Worm (Caenorhabditis elegans) whole organism, early embryonic: Measurements from ENCODE around the gene F19G12.8.

Source experiments
- B0310.2 ChIP-seq: sonication (generic microtip); optimal IDR thresholded peaks from 2 replicates; lab custom pipeline; 2016; ENCODE audit warnings: mild to moderate bottlenecking, missing genetic modification characterization, missing compliant biosample characterization
- F13C5.2 ChIP-seq: sonication (generic microtip); optimal IDR thresholded peaks from 2 replicates; lab custom pipeline; 2017; ENCODE audit warnings: mild to moderate bottlenecking, missing genetic modification characterization, inconsistent platforms, missing compliant biosample characterization
- aly-1 ChIP-seq: sonication (generic microtip); optimal IDR thresholded peaks from 2 replicates; lab custom pipeline; 2016; ENCODE audit warnings: missing genetic modification characterization, missing compliant biosample characterization
- ama-1 ChIP-seq: fragments of 150-350 bp; optimal IDR thresholded peaks from 2 replicates; lab custom pipeline; 2014
- ceh-13 ChIP-seq: fragments of 200-800 bp; sonication (Bioruptor generic); optimal IDR thresholded peaks from 2 replicates; lab custom pipeline; 2018; ENCODE audit warnings: mild to moderate bottlenecking, missing genetic modification characterization, missing compliant biosample characterization
- ceh-36 ChIP-seq: sonication (generic microtip); optimal IDR thresholded peaks from 2 replicates; lab custom pipeline; 2016; ENCODE audit warnings: missing genetic modification characterization, inconsistent platforms, missing compliant biosample characterization
- ets-7 ChIP-seq: sonication (generic microtip); optimal IDR thresholded peaks from 2 replicates; lab custom pipeline; 2016; ENCODE audit warnings: missing genotype, missing genetic modification characterization, missing compliant biosample characterization
- flt-1 ChIP-seq: fragments of 200-800 bp; sonication (Bioruptor generic); IDR thresholded peaks from 2 replicates; pipeline ENCODE4 v1.3.6; 2022; ENCODE audit warnings: missing genetic modification characterization, missing compliant biosample characterization
- hmbx-1 ChIP-seq: sonication (generic microtip); optimal IDR thresholded peaks from 2 replicates; lab custom pipeline; 2016; ENCODE audit warnings: mild to moderate bottlenecking, missing genetic modification characterization, missing compliant biosample characterization
- hmg-4 ChIP-seq: fragments of 200-800 bp; sonication (Bioruptor generic); optimal IDR thresholded peaks from 2 replicates; lab custom pipeline; 2018; ENCODE audit warnings: mild to moderate bottlenecking, missing genetic modification characterization, missing compliant biosample characterization
- hnd-1 ChIP-seq: sonication (generic microtip); optimal IDR thresholded peaks from 2 replicates; lab custom pipeline; 2016; ENCODE audit warnings: missing genetic modification characterization, missing compliant biosample characterization
- pes-1 ChIP-seq: fragments of 200-800 bp; sonication (Bioruptor generic); IDR thresholded peaks from 2 replicates; pipeline ENCODE4 v1.3.6; 2022; ENCODE audit warnings: missing genetic modification reagents, missing genetic modification characterization, missing compliant biosample characterization
- scrt-1 ChIP-seq: fragments of 200-800 bp; sonication (Bioruptor generic); IDR thresholded peaks from 2 replicates; pipeline ENCODE4 v1.3.6; 2022; ENCODE audit warnings: missing genetic modification characterization, missing compliant biosample characterization
- sea-1 ChIP-seq: fragments of 200-800 bp; sonication (Bioruptor generic); conservative IDR thresholded peaks from 2 replicates; pipeline ENCODE4 v1.3.6; 2022; ENCODE audit warnings: missing genetic modification characterization, missing compliant biosample characterization
- tbx-11 ChIP-seq: fragments of 200-800 bp; sonication (Bioruptor generic); IDR thresholded peaks from 2 replicates; pipeline ENCODE4 v1.3.6; 2022; ENCODE audit warnings: missing genetic modification characterization, missing compliant biosample characterization
- tbx-37 ChIP-seq: fragments of 200-800 bp; sonication (Bioruptor generic); conservative IDR thresholded peaks from 2 replicates; pipeline ENCODE4 v1.3.6; 2022; ENCODE audit warnings: missing genetic modification reagents, missing genetic modification characterization, missing compliant biosample characterization
- tra-4 ChIP-seq: sonication (generic microtip); optimal IDR thresholded peaks from 2 replicates; lab custom pipeline; 2017; ENCODE audit warnings: missing genetic modification characterization, missing compliant biosample characterization

F19G12.8 gene

ce11 chrX:1416776-1417354 lies at the start of gene F19G12.8, which contains the start of gene F19G12.4:
F19G12.8 (plus strand) TSS chrX:1417320.
F19G12.4 (plus strand) TSS chrX:1417304.
- TF ChIP-seq hmbx-1 (tag; lab: Kevin White, UChicago) (no peak), ceh-13 (GFP tag; lab: Kevin White, UChicago) (no peak), pes-1 (GFP tag; lab: Robert Waterston, UW) (no peak), sea-1 (GFP tag; lab: Robert Waterston, UW) (no peak), flt-1 (no peak), tbx-37 (no peak), ama-1 (lab: Kevin White, UChicago) (no peak), scrt-1 (GFP tag; lab: Robert Waterston, UW) (no peak), aly-1 (tag; lab: Kevin White, UChicago) (no peak), hnd-1 (tag; lab: Kevin White, UChicago) (no peak)

- TF ChIP-seq hmg-4 (GFP tag; lab: Kevin White, UChicago), result no peak
- no peak for TF ChIP-seq tra-4 (tag; lab: Kevin White, UChicago)
- no peak for TF ChIP-seq aly-1 (tag; lab: Kevin White, UChicago)
- TF ChIP-seq scrt-1 (GFP tag; lab: Robert Waterston, UW), result no peak
- TF ChIP-seq pes-1 (GFP tag; lab: Robert Waterston, UW), result no peak
- no peak for TF ChIP-seq hnd-1 (tag; lab: Kevin White, UChicago)
- TF ChIP-seq ceh-13 (GFP tag; lab: Kevin White, UChicago), result no peak
- no peak for TF ChIP-seq B0310.2 (tag; lab: Kevin White, UChicago)
- TF ChIP-seq flt-1, result no peak
- TF ChIP-seq ama-1 (lab: Kevin White, UChicago), result no peak
- no peak for TF ChIP-seq hmbx-1 (tag; lab: Kevin White, UChicago)
- TF ChIP-seq F13C5.2 (tag; lab: Kevin White, UChicago), result no peak
- no peak for TF ChIP-seq sea-1 (GFP tag; lab: Robert Waterston, UW)
- no peak for TF ChIP-seq ets-7
- TF ChIP-seq tbx-37, result no peak
Observed at ce11 chrX:1367416-1367815, 49.7 kb upstream of the F19G12.8 start, which contains the start of gene dgn-2. dgn-2 (minus strand) TSS chrX:1367516.

ce11 chrX:1370736-1371281 lies 46.3 kb upstream of the F19G12.8 start, which contains the start of gene F56C3.7:
F56C3.7 (minus strand) TSS chrX:1370786.
- TF ChIP-seq sea-1 (GFP tag; lab: Robert Waterston, UW) (no peak), aly-1 (tag; lab: Kevin White, UChicago) (no peak), hnd-1 (tag; lab: Kevin White, UChicago) (no peak), tra-4 (tag; lab: Kevin White, UChicago) (no peak), ama-1 (lab: Kevin White, UChicago) (no peak), hmg-4 (GFP tag; lab: Kevin White, UChicago) (no peak), flt-1 (no peak), hmbx-1 (tag; lab: Kevin White, UChicago) (no peak), F13C5.2 (tag; lab: Kevin White, UChicago) (no peak), ceh-36 (tag; lab: Kevin White, UChicago) (no peak), pes-1 (GFP tag; lab: Robert Waterston, UW) (no peak), ets-7 (no peak), B0310.2 (tag; lab: Kevin White, UChicago) (no peak), scrt-1 (GFP tag; lab: Robert Waterston, UW) (no peak)

- TF ChIP-seq flt-1 (no peak), sea-1 (GFP tag; lab: Robert Waterston, UW) (no peak), F13C5.2 (tag; lab: Kevin White, UChicago) (no peak), B0310.2 (tag; lab: Kevin White, UChicago) (no peak), tra-4 (tag; lab: Kevin White, UChicago) (no peak), aly-1 (tag; lab: Kevin White, UChicago) (no peak), tbx-11 (no peak), ceh-13 (GFP tag; lab: Kevin White, UChicago) (no peak), tbx-37 (no peak), ets-7 (no peak), pes-1 (GFP tag; lab: Robert Waterston, UW) (no peak), scrt-1 (GFP tag; lab: Robert Waterston, UW) (no peak)
Observed at ce11 chrX:1371688-1372087, 45.4 kb upstream of the F19G12.8 start, which contains the start of gene fbxa-190. fbxa-190 (plus strand) TSS chrX:1372012.

ce11 chrX:1372464-1372863 lies 44.7 kb upstream of the F19G12.8 start:
- TF ChIP-seq ets-7 (no peak), ama-1 (lab: Kevin White, UChicago) (no peak), tbx-37 (no peak), pes-1 (GFP tag; lab: Robert Waterston, UW) (no peak), sea-1 (GFP tag; lab: Robert Waterston, UW) (no peak)

ce11 chrX:1375071-1375470 lies 42.0 kb upstream of the F19G12.8 start:
- TF ChIP-seq tbx-37 (0 out of 2 replicates have a peak, but pooled peaks have one; percentile 7), scrt-1 (GFP tag; lab: Robert Waterston, UW) (0 out of 2 replicates have a peak, but pooled peaks have one; percentile 21), sea-1 (GFP tag; lab: Robert Waterston, UW) (peak; percentile 80), tbx-11 (peak; percentile 60; the same call in 1 of the 2 replicates), flt-1 (peak; percentile 87), pes-1 (GFP tag; lab: Robert Waterston, UW) (peak; percentile 93)

- TF ChIP-seq flt-1, result peak; percentile 90
- TF ChIP-seq hnd-1 (tag; lab: Kevin White, UChicago), result peak; percentile 73
- TF ChIP-seq hmg-4 (GFP tag; lab: Kevin White, UChicago), result peak; percentile 90
- TF ChIP-seq F13C5.2 (tag; lab: Kevin White, UChicago), result peak; percentile 84
- TF ChIP-seq scrt-1 (GFP tag; lab: Robert Waterston, UW), result peak; percentile 94
- no peak for TF ChIP-seq ama-1 (lab: Kevin White, UChicago)
- TF ChIP-seq tbx-37, result peak; percentile 81
- peak; percentile 89 for TF ChIP-seq sea-1 (GFP tag; lab: Robert Waterston, UW)
- peak; percentile 91 for TF ChIP-seq aly-1 (tag; lab: Kevin White, UChicago)
- peak; percentile 31 for TF ChIP-seq hmbx-1 (tag; lab: Kevin White, UChicago)
- TF ChIP-seq pes-1 (GFP tag; lab: Robert Waterston, UW), result peak; percentile 90
- TF ChIP-seq ets-7, result peak; percentile 71
- peak; percentile 93 for TF ChIP-seq tbx-11
- TF ChIP-seq ceh-36 (tag; lab: Kevin White, UChicago), result peak; percentile 75
- TF ChIP-seq B0310.2 (tag; lab: Kevin White, UChicago), result peak; percentile 60
- TF ChIP-seq ceh-13 (GFP tag; lab: Kevin White, UChicago), result peak; percentile 75
- TF ChIP-seq tra-4 (tag; lab: Kevin White, UChicago), result peak; percentile 59
Observed at ce11 chrX:1379391-1379790, 37.7 kb upstream of the F19G12.8 start.
